Fruit fly (Drosophila melanogaster): ENCODE results near the gene fkh.

DNA sequence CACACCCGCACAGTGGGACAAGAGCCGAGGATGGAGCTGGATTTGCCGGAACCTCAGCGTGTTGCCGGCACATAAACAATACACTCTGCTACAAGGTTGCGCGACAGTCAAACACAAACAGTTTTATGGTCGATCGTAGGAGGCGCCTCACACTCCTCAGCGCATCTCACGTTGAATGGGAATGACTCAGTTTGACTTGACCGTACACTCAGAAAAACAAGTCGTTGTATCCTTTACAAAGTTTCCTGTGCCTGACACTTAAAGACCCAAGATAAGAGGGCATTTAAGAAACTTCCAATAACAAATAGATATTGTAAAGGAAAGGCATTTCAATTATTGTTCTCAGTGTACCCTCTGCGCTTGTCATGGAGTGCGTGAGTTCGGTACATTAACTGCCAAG lies 46.7 kb upstream of the fkh start:
- TF ChIP-seq CG8632 (GFP tag; optimal IDR thresholded peaks at IDR 0.05) (no peak), Lpt (GFP tag; optimal IDR thresholded peaks at IDR 0.05) (peak; percentile 46), CG6808 (GFP tag; optimal IDR thresholded peaks at IDR 0.05) (no peak), CG10669 (GFP tag; optimal IDR thresholded peaks at IDR 0.05) (peak; percentile 53), spab (GFP tag; optimal IDR thresholded peaks at IDR 0.05) (peak; percentile 38), OdsH (GFP tag; optimal IDR thresholded peaks at IDR 0.05) (peak; percentile 32), esn (GFP tag; optimal IDR thresholded peaks at IDR 0.05) (peak; percentile 47), CG6854 (GFP tag; optimal IDR thresholded peaks at IDR 0.05) (no peak)
